Fruit fly (Drosophila melanogaster) whole organism, wandering third instar larva: Measurements from ENCODE around the gene CG13284.

ENCODE experiments used
- Abd-B ChIP-seq: fragments of >200 bp; optimal IDR thresholded peaks from 2 replicates; lab custom pipeline; 2017; ENCODE audit warnings: missing biosample characterization, missing genetic modification characterization
- HLH106 ChIP-seq: fragments of 200-800 bp; optimal IDR thresholded peaks from 3 replicates; lab custom pipeline; 2019; ENCODE audit warnings: missing biosample characterization, mild to moderate bottlenecking, missing genetic modification characterization, moderate library complexity
- OdsH ChIP-seq: fragments of 200-800 bp; sonication (Bioruptor generic); optimal IDR thresholded peaks from 2 replicates; lab custom pipeline; 2016; ENCODE audit warnings: missing biosample characterization, mild to moderate bottlenecking, missing genetic modification characterization
- brk ChIP-seq: fragments of 200-800 bp; sonication (Bioruptor generic); optimal IDR thresholded peaks from 2 replicates; lab custom pipeline; 2016; ENCODE audit warnings: missing biosample characterization, mild to moderate bottlenecking, missing genetic modification characterization
- h ChIP-seq: fragments of 200-800 bp; sonication (Bioruptor generic); optimal IDR thresholded peaks from 3 replicates; lab custom pipeline; 2016; ENCODE audit warnings: missing biosample characterization, mild to moderate bottlenecking, missing genetic modification characterization
- jim ChIP-seq: fragments of 175-275, 200-325 bp; sonication (Bioruptor generic); optimal IDR thresholded peaks from 2 replicates; lab custom pipeline; 2016; ENCODE audit warnings: missing biosample characterization, mild to moderate bottlenecking, missing genetic modification characterization
- psq ChIP-seq: fragments of 200-800 bp; sonication (Bioruptor generic); optimal IDR thresholded peaks from 3 replicates; lab custom pipeline; 2017; ENCODE audit warnings: missing biosample characterization, mild to moderate bottlenecking, missing genetic modification characterization, moderate library complexity

DNA sequence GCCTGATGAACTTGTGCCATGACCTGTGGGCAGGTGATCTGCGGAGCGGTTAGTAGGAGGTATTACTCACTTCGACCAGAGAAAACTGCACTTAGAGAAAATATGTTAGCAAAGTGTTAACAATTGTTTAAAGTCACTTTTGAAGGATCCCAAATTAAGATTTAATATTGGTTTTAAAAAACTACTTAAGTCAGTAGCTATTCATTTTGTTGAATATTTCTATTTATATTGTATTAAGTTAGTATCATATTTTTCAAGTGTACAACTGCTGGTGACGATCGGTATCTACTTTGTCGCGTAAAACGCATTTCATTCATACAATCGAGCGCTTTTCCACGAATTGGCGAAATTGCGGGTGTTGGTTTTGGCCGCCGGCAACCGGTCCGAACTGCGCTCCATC is 44.9 kb downstream of the CG13284 start:
- TF ChIP-seq Abd-B (GFP tag; lab: Kevin White, UChicago): no peak
- no peak for TF ChIP-seq jim
- TF ChIP-seq h (GFP tag; lab: Kevin White, UChicago): no peak
- no peak for TF ChIP-seq OdsH (GFP tag; lab: Kevin White, UChicago)
- TF ChIP-seq HLH106 (tag; lab: Kevin White, UChicago): no peak
- TF ChIP-seq brk (GFP tag; lab: Kevin White, UChicago): no peak
- no peak for TF ChIP-seq psq (GFP tag; lab: Kevin White, UChicago)
